Fruit fly (Drosophila melanogaster): ENCODE results near the gene Nlp.

Nlp gene

dm6 chr3R:30056592-30057135, 52.1 kb downstream of the Nlp start, which contains the start of the genes CG7950 and Rpp14a (continued):
- TF ChIP-seq ham (GFP tag; IDR thresholded peaks at IDR 0.05) (no peak), HLHmδ (GFP tag; optimal IDR thresholded peaks at IDR 0.05) (no peak), ken (GFP tag; IDR thresholded peaks at IDR 0.05) (peak; percentile 82), az2 (GFP tag; optimal IDR thresholded peaks at IDR 0.05) (peak; percentile 85), Hr39 (optimal IDR thresholded peaks at IDR 0.05) (no peak), CG5245 (GFP tag; optimal IDR thresholded peaks at IDR 0.05) (peak; percentile 47), CG1233 (GFP tag; optimal IDR thresholded peaks at IDR 0.05) (peak; percentile 63), CG18764 (GFP tag; optimal IDR thresholded peaks at IDR 0.05) (peak; percentile 51), CG4282 (GFP tag; optimal IDR thresholded peaks at IDR 0.05) (peak; percentile 65), CG12659 (GFP tag; optimal IDR thresholded peaks at IDR 0.05) (peak; percentile 65), bcd (GFP tag; optimal IDR thresholded peaks at IDR 0.05) (peak; percentile 49), CG16779 (GFP tag; IDR thresholded peaks at IDR 0.05) (peak; percentile 62), chif (GFP tag; optimal IDR thresholded peaks at IDR 0.05) (peak; percentile 68 to 86), Atf-2 (GFP tag; optimal IDR thresholded peaks at IDR 0.05) (peak; percentile 45), Doc3 (GFP tag; IDR thresholded peaks at IDR 0.05; ENCODE audit: partially characterized antibody) (0 out of 3 replicates have a peak, but pooled peaks have one; percentile 5), stwl (tag; optimal IDR thresholded peaks at IDR 0.05) (peak; percentile 26), chinmo (GFP tag; IDR thresholded peaks at IDR 0.05; ENCODE audit: partially characterized antibody) (no peak), CG12104 (GFP tag; optimal IDR thresholded peaks at IDR 0.05) (no peak), sug (tag; optimal IDR thresholded peaks at IDR 0.05) (peak; percentile 83), stc (GFP tag; IDR thresholded peaks at IDR 0.05) (peak; percentile 61; the same call in 1 of the 2 replicates), repo (GFP tag; optimal IDR thresholded peaks at IDR 0.05) (peak; percentile 54), CG33557 (GFP tag; optimal IDR thresholded peaks at IDR 0.05) (peak; percentile 53), ewg (GFP tag; optimal IDR thresholded peaks at IDR 0.05) (peak; percentile 48), Camta (GFP tag; optimal IDR thresholded peaks at IDR 0.05) (peak; percentile 66), CG3163 (GFP tag; optimal IDR thresholded peaks at IDR 0.05) (peak; percentile 59), kni (GFP tag; optimal IDR thresholded peaks at IDR 0.05) (peak; percentile 62), CG8089 (GFP tag; optimal IDR thresholded peaks at IDR 0.05) (peak; percentile 24), CG4730 (GFP tag; IDR thresholded peaks at IDR 0.05) (peak; percentile 55), CG10654 (GFP tag; optimal IDR thresholded peaks at IDR 0.05) (peak; percentile 67), CG1602 (GFP tag; optimal IDR thresholded peaks at IDR 0.05) (peak; percentile 84), ci (GFP tag; IDR thresholded peaks at IDR 0.05) (peak; percentile 91), dm (GFP tag; optimal IDR thresholded peaks at IDR 0.05) (peak; percentile 69), CG2199 (GFP tag; IDR thresholded peaks at IDR 0.05) (no peak), schlank (tag; optimal IDR thresholded peaks at IDR 0.05) (peak; percentile 58), CG17568 (GFP tag; optimal IDR thresholded peaks at IDR 0.05) (no peak), E2f2 (GFP tag; IDR thresholded peaks at IDR 0.05) (peak; percentile 62), bigmax (GFP tag; optimal IDR thresholded peaks at IDR 0.05) (no peak), PHDP (tag; optimal IDR thresholded peaks at IDR 0.05) (peak; percentile 85), CG8281 (tag; optimal IDR thresholded peaks at IDR 0.05) (no peak), CG13775 (GFP tag; optimal IDR thresholded peaks at IDR 0.05) (peak; percentile 75), Deaf1 (tag; optimal IDR thresholded peaks at IDR 0.05) (peak; percentile 40), Side (GFP tag; optimal IDR thresholded peaks at IDR 0.05) (peak; percentile 35), Adf1 (GFP tag; IDR thresholded peaks at IDR 0.05) (peak; percentile 30), CG14965 (GFP tag; optimal IDR thresholded peaks at IDR 0.05; ENCODE audit: borderline replicate concordance) (no peak)

Measured in whole organism, embryonic.